Worm (Caenorhabditis elegans) whole organism, L4 larva: ENCODE results near the gene aexr-1.

Experiments
- ama-1 ChIP-seq: fragments of 150-350 bp; optimal IDR thresholded peaks from 2 replicates; lab custom pipeline; 2014; ENCODE audit warnings: inconsistent platforms, mixed read lengths
- daf-12 ChIP-seq: fragments of 150-350 bp; optimal IDR thresholded peaks from 2 replicates; lab custom pipeline; 2014; ENCODE audit warnings: missing biosample characterization, missing genetic modification reagents, missing genetic modification characterization
- daf-19 ChIP-seq: fragments of 200-800 bp; sonication (Bioruptor generic); conservative IDR thresholded peaks from 2 replicates; pipeline ENCODE4 v1.3.6; 2022; ENCODE audit warnings: missing genetic modification characterization, missing compliant biosample characterization
- dmd-8 ChIP-seq: fragments of 200-800 bp; sonication (Bioruptor generic); IDR thresholded peaks from 2 replicates; pipeline ENCODE4 v1.3.6; 2022; ENCODE audit warnings: missing genetic modification characterization, missing compliant biosample characterization
- egl-27 ChIP-seq: sonication (generic microtip); optimal IDR thresholded peaks from 3 replicates; lab custom pipeline; 2017; ENCODE audit warnings: missing biosample characterization, missing genetic modification reagents, missing genetic modification characterization
- fkh-10 ChIP-seq: fragments of 150-350 bp; optimal IDR thresholded peaks from 2 replicates; lab custom pipeline; 2014; ENCODE audit warnings: missing biosample characterization, missing genetic modification reagents, missing genetic modification characterization
- mdl-1 ChIP-seq, 2 experiments: fragments of 150-350 bp in 1 of 2; sonication (generic microtip) in 1 of 2; optimal IDR thresholded peaks; 2 replicates each; lab custom pipeline; 2014 to 2017; ENCODE audit warnings: missing biosample characterization in 2 of 2, missing genetic modification characterization in 2 of 2
- snpc-4 ChIP-seq: fragments of 150-350 bp; optimal IDR thresholded peaks from 2 replicates; lab custom pipeline; 2014; ENCODE audit warnings: missing biosample characterization, missing genetic modification characterization

DNA sequence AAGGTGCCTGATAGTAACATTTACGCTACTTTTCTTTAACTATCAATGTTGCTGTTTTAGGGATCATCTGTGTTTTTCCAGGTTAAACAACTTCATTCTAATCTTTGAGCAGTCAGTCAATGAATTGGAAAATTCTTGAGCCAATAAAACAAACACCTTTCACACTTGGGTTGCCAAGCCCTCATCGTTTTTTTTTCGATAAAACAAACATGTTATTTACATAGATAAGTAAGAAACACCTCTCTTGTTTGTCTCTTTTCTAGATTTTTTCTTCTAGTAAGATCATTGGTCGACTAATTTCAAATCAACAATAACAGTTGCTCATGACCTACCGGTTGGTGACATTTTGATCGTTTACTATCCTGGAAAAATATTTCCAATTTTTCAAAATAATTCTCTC lies 33.1 kb downstream of the aexr-1 start:
- TF ChIP-seq daf-19 (GFP tag; lab: Robert Waterston, UW) (no peak), snpc-4 (tag; lab: Kevin White, UChicago) (no peak), mdl-1 (tag; optimal IDR thresholded peaks at IDR 0.05; lab: Kevin White, UChicago) (no peak), egl-27 (tag; lab: Kevin White, UChicago) (no peak), fkh-10 (GFP tag; lab: Kevin White, UChicago) (no peak), daf-12 (tag; lab: Kevin White, UChicago) (no peak), dmd-8 (GFP tag; lab: Robert Waterston, UW) (no peak), ama-1 (lab: Kevin White, UChicago) (no peak)
